Worm (Caenorhabditis elegans) whole organism, early embryonic: ENCODE results near the gene T04C12.8.

Source experiments
- B0310.2 ChIP-seq: sonication (generic microtip); optimal IDR thresholded peaks from 2 replicates; lab custom pipeline; 2016; ENCODE audit warnings: mild to moderate bottlenecking, missing genetic modification characterization, missing compliant biosample characterization
- F13C5.2 ChIP-seq: sonication (generic microtip); optimal IDR thresholded peaks from 2 replicates; lab custom pipeline; 2017; ENCODE audit warnings: mild to moderate bottlenecking, missing genetic modification characterization, inconsistent platforms, missing compliant biosample characterization
- aly-1 ChIP-seq: sonication (generic microtip); optimal IDR thresholded peaks from 2 replicates; lab custom pipeline; 2016; ENCODE audit warnings: missing genetic modification characterization, missing compliant biosample characterization
- ama-1 ChIP-seq: fragments of 150-350 bp; optimal IDR thresholded peaks from 2 replicates; lab custom pipeline; 2014
- ceh-13 ChIP-seq: fragments of 200-800 bp; sonication (Bioruptor generic); optimal IDR thresholded peaks from 2 replicates; lab custom pipeline; 2018; ENCODE audit warnings: mild to moderate bottlenecking, missing genetic modification characterization, missing compliant biosample characterization
- ceh-36 ChIP-seq: sonication (generic microtip); optimal IDR thresholded peaks from 2 replicates; lab custom pipeline; 2016; ENCODE audit warnings: missing genetic modification characterization, inconsistent platforms, missing compliant biosample characterization
- ets-7 ChIP-seq: sonication (generic microtip); optimal IDR thresholded peaks from 2 replicates; lab custom pipeline; 2016; ENCODE audit warnings: missing genotype, missing genetic modification characterization, missing compliant biosample characterization
- flt-1 ChIP-seq: fragments of 200-800 bp; sonication (Bioruptor generic); IDR thresholded peaks from 2 replicates; pipeline ENCODE4 v1.3.6; 2022; ENCODE audit warnings: missing genetic modification characterization, missing compliant biosample characterization
- hmbx-1 ChIP-seq: sonication (generic microtip); optimal IDR thresholded peaks from 2 replicates; lab custom pipeline; 2016; ENCODE audit warnings: mild to moderate bottlenecking, missing genetic modification characterization, missing compliant biosample characterization
- hmg-4 ChIP-seq: fragments of 200-800 bp; sonication (Bioruptor generic); optimal IDR thresholded peaks from 2 replicates; lab custom pipeline; 2018; ENCODE audit warnings: mild to moderate bottlenecking, missing genetic modification characterization, missing compliant biosample characterization
- hnd-1 ChIP-seq: sonication (generic microtip); optimal IDR thresholded peaks from 2 replicates; lab custom pipeline; 2016; ENCODE audit warnings: missing genetic modification characterization, missing compliant biosample characterization
- pes-1 ChIP-seq: fragments of 200-800 bp; sonication (Bioruptor generic); IDR thresholded peaks from 2 replicates; pipeline ENCODE4 v1.3.6; 2022; ENCODE audit warnings: missing genetic modification reagents, missing genetic modification characterization, missing compliant biosample characterization
- scrt-1 ChIP-seq: fragments of 200-800 bp; sonication (Bioruptor generic); IDR thresholded peaks from 2 replicates; pipeline ENCODE4 v1.3.6; 2022; ENCODE audit warnings: missing genetic modification characterization, missing compliant biosample characterization
- sea-1 ChIP-seq: fragments of 200-800 bp; sonication (Bioruptor generic); conservative IDR thresholded peaks from 2 replicates; pipeline ENCODE4 v1.3.6; 2022; ENCODE audit warnings: missing genetic modification characterization, missing compliant biosample characterization
- tbx-11 ChIP-seq: fragments of 200-800 bp; sonication (Bioruptor generic); IDR thresholded peaks from 2 replicates; pipeline ENCODE4 v1.3.6; 2022; ENCODE audit warnings: missing genetic modification characterization, missing compliant biosample characterization
- tbx-37 ChIP-seq: fragments of 200-800 bp; sonication (Bioruptor generic); conservative IDR thresholded peaks from 2 replicates; pipeline ENCODE4 v1.3.6; 2022; ENCODE audit warnings: missing genetic modification reagents, missing genetic modification characterization, missing compliant biosample characterization
- tra-4 ChIP-seq: sonication (generic microtip); optimal IDR thresholded peaks from 2 replicates; lab custom pipeline; 2017; ENCODE audit warnings: missing genetic modification characterization, missing compliant biosample characterization

The T04C12.8 gene

ce11 chrV:11074448-11074847, 5.3 kb upstream of the T04C12.8 start, which contains the start of gene act-3:
TSS of gene act-3 (minus strand) at chrV:11074498.
- no peak for TF ChIP-seq flt-1 (GFP tag; lab: Robert Waterston, UW)
- TF ChIP-seq tbx-37 (GFP tag; lab: Robert Waterston, UW): no peak
- TF ChIP-seq hmg-4 (GFP tag; lab: Kevin White, UChicago): no peak
- no peak for TF ChIP-seq tbx-11
- TF ChIP-seq pes-1: no peak
- TF ChIP-seq F13C5.2 (tag; lab: Kevin White, UChicago): no peak
- TF ChIP-seq aly-1 (tag; lab: Kevin White, UChicago): no peak
- TF ChIP-seq scrt-1 (GFP tag; lab: Robert Waterston, UW): no peak
- no peak for TF ChIP-seq ets-7

- no peak for TF ChIP-seq F13C5.2 (tag; lab: Kevin White, UChicago)
- no peak for TF ChIP-seq tra-4
- TF ChIP-seq scrt-1 (GFP tag; lab: Robert Waterston, UW): no peak
- TF ChIP-seq B0310.2: no peak
- no peak for TF ChIP-seq aly-1 (tag; lab: Kevin White, UChicago)
- TF ChIP-seq pes-1: no peak
- TF ChIP-seq tbx-11: no peak
- TF ChIP-seq ama-1 (lab: Kevin White, UChicago): no peak
- no peak for TF ChIP-seq ets-7
- TF ChIP-seq sea-1: no peak
Observed at ce11 chrV:11073354-11073753, 4.2 kb upstream of the T04C12.8 start.

ce11 chrV:11071453-11071852, 2.3 kb upstream of the T04C12.8 start:
- TF ChIP-seq hmg-4 (GFP tag; lab: Kevin White, UChicago): no peak
- TF ChIP-seq sea-1: no peak
- TF ChIP-seq tra-4: no peak
- TF ChIP-seq scrt-1 (GFP tag; lab: Robert Waterston, UW): no peak
- no peak for TF ChIP-seq tbx-37 (GFP tag; lab: Robert Waterston, UW)
- TF ChIP-seq hnd-1 (tag; lab: Kevin White, UChicago): no peak
- TF ChIP-seq aly-1 (tag; lab: Kevin White, UChicago): no peak
- TF ChIP-seq ceh-36 (tag; lab: Kevin White, UChicago): no peak
- no peak for TF ChIP-seq B0310.2
- no peak for TF ChIP-seq tbx-11
- TF ChIP-seq pes-1: no peak
- TF ChIP-seq flt-1 (GFP tag; lab: Robert Waterston, UW): no peak
- no peak for TF ChIP-seq ama-1 (lab: Kevin White, UChicago)
- TF ChIP-seq F13C5.2 (tag; lab: Kevin White, UChicago): no peak
- no peak for TF ChIP-seq ceh-13
- TF ChIP-seq hmbx-1: no peak
- TF ChIP-seq ets-7: no peak

ce11 chrV:11070388-11070787, 1.2 kb upstream of the T04C12.8 start:
- TF ChIP-seq hnd-1 (tag; lab: Kevin White, UChicago) (no peak), flt-1 (GFP tag; lab: Robert Waterston, UW) (no peak), sea-1 (no peak), scrt-1 (GFP tag; lab: Robert Waterston, UW) (no peak), tra-4 (no peak), ets-7 (no peak), F13C5.2 (tag; lab: Kevin White, UChicago) (no peak), ceh-36 (tag; lab: Kevin White, UChicago) (no peak), tbx-11 (no peak), ceh-13 (no peak), pes-1 (no peak), hmg-4 (GFP tag; lab: Kevin White, UChicago) (no peak)

ce11 chrV:11065513-11065912, 3.6 kb downstream of the T04C12.8 start, which contains the start of gene nlp-80:
TSS of gene nlp-80 (minus strand) at chrV:11065613.
- no peak for TF ChIP-seq tbx-37 (GFP tag; lab: Robert Waterston, UW)
- TF ChIP-seq pes-1: no peak
- TF ChIP-seq F13C5.2 (tag; lab: Kevin White, UChicago): no peak
- TF ChIP-seq sea-1: no peak
- TF ChIP-seq tbx-11: no peak
- TF ChIP-seq aly-1 (tag; lab: Kevin White, UChicago): no peak
- no peak for TF ChIP-seq hmbx-1
- TF ChIP-seq ama-1 (lab: Kevin White, UChicago): no peak
- TF ChIP-seq tra-4: no peak
- TF ChIP-seq ceh-13: no peak
- TF ChIP-seq flt-1 (GFP tag; lab: Robert Waterston, UW): no peak
- TF ChIP-seq hmg-4 (GFP tag; lab: Kevin White, UChicago): no peak
- TF ChIP-seq ets-7: no peak
- no peak for TF ChIP-seq ceh-36 (tag; lab: Kevin White, UChicago)

ce11 chrV:11063115-11063514, 6.0 kb downstream of the T04C12.8 start, which contains the start of gene T04C12.9:
TSS of gene T04C12.9 (minus strand) at chrV:11063215.
- TF ChIP-seq F13C5.2 (tag; lab: Kevin White, UChicago) (no peak), ets-7 (no peak), hmg-4 (GFP tag; lab: Kevin White, UChicago) (no peak), scrt-1 (GFP tag; lab: Robert Waterston, UW) (no peak), ceh-13 (no peak), ama-1 (lab: Kevin White, UChicago) (no peak), tra-4 (no peak), hmbx-1 (no peak), aly-1 (tag; lab: Kevin White, UChicago) (no peak)

ce11 chrV:11061887-11062286, 7.3 kb downstream of the T04C12.8 start:
- no peak for TF ChIP-seq flt-1 (GFP tag; lab: Robert Waterston, UW)
- TF ChIP-seq hnd-1 (tag; lab: Kevin White, UChicago): no peak
- no peak for TF ChIP-seq tra-4
- no peak for TF ChIP-seq hmbx-1
- no peak for TF ChIP-seq ceh-13
- no peak for TF ChIP-seq pes-1
- no peak for TF ChIP-seq ets-7
- TF ChIP-seq aly-1 (tag; lab: Kevin White, UChicago): no peak
- TF ChIP-seq tbx-11: no peak
- TF ChIP-seq B0310.2: no peak
- TF ChIP-seq hmg-4 (GFP tag; lab: Kevin White, UChicago): no peak
- no peak for TF ChIP-seq tbx-37 (GFP tag; lab: Robert Waterston, UW)
- no peak for TF ChIP-seq ceh-36 (tag; lab: Kevin White, UChicago)
- TF ChIP-seq sea-1: no peak
